Worm (Caenorhabditis elegans) whole organism, early embryonic: ENCODE data around the gene F08F3.10.

Experiments used
- B0310.2 ChIP-seq: sonication (generic microtip); optimal IDR thresholded peaks from 2 replicates; lab custom pipeline; 2016; ENCODE audit warnings: mild to moderate bottlenecking, missing genetic modification characterization, missing compliant biosample characterization
- F13C5.2 ChIP-seq: sonication (generic microtip); optimal IDR thresholded peaks from 2 replicates; lab custom pipeline; 2017; ENCODE audit warnings: mild to moderate bottlenecking, missing genetic modification characterization, inconsistent platforms, missing compliant biosample characterization
- aly-1 ChIP-seq: sonication (generic microtip); optimal IDR thresholded peaks from 2 replicates; lab custom pipeline; 2016; ENCODE audit warnings: missing genetic modification characterization, missing compliant biosample characterization
- ama-1 ChIP-seq: fragments of 150-350 bp; optimal IDR thresholded peaks from 2 replicates; lab custom pipeline; 2014
- ceh-13 ChIP-seq: fragments of 200-800 bp; sonication (Bioruptor generic); optimal IDR thresholded peaks from 2 replicates; lab custom pipeline; 2018; ENCODE audit warnings: mild to moderate bottlenecking, missing genetic modification characterization, missing compliant biosample characterization
- ceh-36 ChIP-seq: sonication (generic microtip); optimal IDR thresholded peaks from 2 replicates; lab custom pipeline; 2016; ENCODE audit warnings: missing genetic modification characterization, inconsistent platforms, missing compliant biosample characterization
- ets-7 ChIP-seq: sonication (generic microtip); optimal IDR thresholded peaks from 2 replicates; lab custom pipeline; 2016; ENCODE audit warnings: missing genotype, missing genetic modification characterization, missing compliant biosample characterization
- flt-1 ChIP-seq: fragments of 200-800 bp; sonication (Bioruptor generic); IDR thresholded peaks from 2 replicates; pipeline ENCODE4 v1.3.6; 2022; ENCODE audit warnings: missing genetic modification characterization, missing compliant biosample characterization
- hmbx-1 ChIP-seq: sonication (generic microtip); optimal IDR thresholded peaks from 2 replicates; lab custom pipeline; 2016; ENCODE audit warnings: mild to moderate bottlenecking, missing genetic modification characterization, missing compliant biosample characterization
- hmg-4 ChIP-seq: fragments of 200-800 bp; sonication (Bioruptor generic); optimal IDR thresholded peaks from 2 replicates; lab custom pipeline; 2018; ENCODE audit warnings: mild to moderate bottlenecking, missing genetic modification characterization, missing compliant biosample characterization
- hnd-1 ChIP-seq: sonication (generic microtip); optimal IDR thresholded peaks from 2 replicates; lab custom pipeline; 2016; ENCODE audit warnings: missing genetic modification characterization, missing compliant biosample characterization
- pes-1 ChIP-seq: fragments of 200-800 bp; sonication (Bioruptor generic); IDR thresholded peaks from 2 replicates; pipeline ENCODE4 v1.3.6; 2022; ENCODE audit warnings: missing genetic modification reagents, missing genetic modification characterization, missing compliant biosample characterization
- scrt-1 ChIP-seq: fragments of 200-800 bp; sonication (Bioruptor generic); IDR thresholded peaks from 2 replicates; pipeline ENCODE4 v1.3.6; 2022; ENCODE audit warnings: missing genetic modification characterization, missing compliant biosample characterization
- sea-1 ChIP-seq: fragments of 200-800 bp; sonication (Bioruptor generic); conservative IDR thresholded peaks from 2 replicates; pipeline ENCODE4 v1.3.6; 2022; ENCODE audit warnings: missing genetic modification characterization, missing compliant biosample characterization
- tbx-11 ChIP-seq: fragments of 200-800 bp; sonication (Bioruptor generic); IDR thresholded peaks from 2 replicates; pipeline ENCODE4 v1.3.6; 2022; ENCODE audit warnings: missing genetic modification characterization, missing compliant biosample characterization
- tbx-37 ChIP-seq: fragments of 200-800 bp; sonication (Bioruptor generic); conservative IDR thresholded peaks from 2 replicates; pipeline ENCODE4 v1.3.6; 2022; ENCODE audit warnings: missing genetic modification reagents, missing genetic modification characterization, missing compliant biosample characterization
- tra-4 ChIP-seq: sonication (generic microtip); optimal IDR thresholded peaks from 2 replicates; lab custom pipeline; 2017; ENCODE audit warnings: missing genetic modification characterization, missing compliant biosample characterization

Gene F08F3.10

DNA sequence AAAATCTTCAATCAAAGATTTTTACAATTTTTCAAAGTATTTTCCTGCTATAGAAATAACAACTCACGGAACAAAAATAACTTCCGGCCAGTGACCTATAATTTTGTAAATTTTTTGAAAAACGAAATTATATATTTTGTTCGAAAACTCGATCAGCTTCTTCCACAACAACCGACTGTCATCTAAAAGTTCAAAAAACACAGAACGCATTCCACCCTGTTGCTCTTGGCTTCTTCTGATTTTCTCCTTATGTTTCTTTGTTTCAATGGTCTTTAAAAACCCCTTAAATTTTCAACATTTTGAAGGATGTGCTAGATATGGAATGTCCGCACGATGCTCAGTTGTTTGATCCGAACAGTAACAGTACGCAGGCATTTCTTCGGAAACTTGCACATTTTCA lies 8.1 kb upstream of the F08F3.10 start, which contains the start of gene dmsr-7:
dmsr-7 (plus strand) TSS at position 301 of the 400 bp plus-strand sequence.
- TF ChIP-seq ets-7, result no peak
- no peak for TF ChIP-seq aly-1 (tag; lab: Kevin White, UChicago)
- TF ChIP-seq flt-1 (GFP tag; lab: Robert Waterston, UW), result no peak

DNA sequence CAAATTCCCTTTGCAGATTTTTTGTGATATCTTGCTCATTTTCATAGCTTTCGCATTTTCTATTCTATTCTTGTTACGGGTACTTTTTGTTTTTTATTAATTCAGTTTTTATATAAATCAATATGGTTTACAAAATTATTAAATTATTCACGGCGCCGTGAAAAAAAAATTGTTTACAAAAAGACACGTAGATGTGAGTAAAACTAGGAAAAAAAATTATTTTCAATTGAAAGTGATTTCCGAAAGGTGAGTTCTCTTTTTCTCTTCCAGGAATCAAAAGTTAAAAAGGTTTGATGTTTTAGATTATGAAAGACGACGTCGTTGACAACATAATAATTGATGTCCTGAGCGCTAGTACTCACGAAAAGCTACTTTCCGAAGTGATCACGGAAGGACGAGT lies 4.9 kb upstream of the F08F3.10 start, which contains the start of gene C25A6.1:
C25A6.1 (plus strand) TSS at position 301 of the 400 bp plus-strand sequence.
- TF ChIP-seq tbx-37 (GFP tag; lab: Robert Waterston, UW), result no peak

DNA sequence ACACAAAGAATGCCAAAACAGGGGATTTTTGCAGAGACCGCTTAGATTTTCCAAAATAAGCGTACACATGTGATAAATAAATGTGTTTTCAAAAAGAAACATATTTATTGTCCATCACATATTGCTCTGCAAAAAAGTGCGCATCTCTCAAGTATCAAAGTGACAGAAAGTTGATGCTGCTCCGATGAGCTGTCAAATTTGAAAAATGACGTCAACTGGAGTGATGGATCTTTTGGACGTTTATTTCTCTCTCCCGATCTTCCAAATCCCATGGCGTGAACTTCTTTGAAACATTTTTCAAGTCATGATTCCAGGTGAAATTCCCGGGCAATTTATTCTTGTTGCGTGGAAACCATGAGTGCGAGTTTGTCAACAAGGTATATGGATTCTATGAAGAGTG lies 4.2 kb upstream of the F08F3.10 start:
- TF ChIP-seq ets-7 (no peak), scrt-1 (no peak), F13C5.2 (tag; lab: Kevin White, UChicago) (no peak), ceh-13 (no peak), sea-1 (GFP tag; lab: Robert Waterston, UW) (no peak), hmbx-1 (tag; lab: Kevin White, UChicago) (no peak), ceh-36 (tag; lab: Kevin White, UChicago) (no peak), aly-1 (tag; lab: Kevin White, UChicago) (no peak), pes-1 (no peak), hmg-4 (GFP tag; lab: Kevin White, UChicago) (no peak), hnd-1 (tag; lab: Kevin White, UChicago) (no peak), flt-1 (GFP tag; lab: Robert Waterston, UW) (no peak), tra-4 (tag; lab: Kevin White, UChicago) (no peak), tbx-37 (GFP tag; lab: Robert Waterston, UW) (no peak), B0310.2 (tag; lab: Kevin White, UChicago) (no peak), ama-1 (lab: Kevin White, UChicago) (no peak), tbx-11 (GFP tag; lab: Robert Waterston, UW) (no peak)

DNA sequence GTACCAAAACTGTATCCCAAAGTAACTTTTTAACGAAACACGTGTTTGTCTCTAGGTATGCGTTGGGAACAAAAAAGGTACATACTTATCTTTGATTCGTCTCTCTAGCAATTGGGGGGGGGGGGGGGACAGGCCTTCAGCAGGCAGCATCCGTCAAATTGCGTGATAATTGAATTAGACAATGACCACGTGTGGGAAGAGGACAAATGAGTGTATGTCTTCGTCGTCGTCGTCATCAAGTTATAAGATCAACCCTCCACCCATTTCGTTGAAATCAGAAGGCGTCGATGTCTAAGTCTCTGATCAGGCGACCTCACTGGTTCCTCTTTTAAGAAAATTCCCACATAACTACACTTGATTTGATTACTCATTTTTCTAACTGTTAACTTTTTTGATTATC lies 2.5 kb upstream of the F08F3.10 start, which contains the start of gene F08F3.4:
F08F3.4 (plus strand) TSS at position 277 of the 400 bp plus-strand sequence.
- TF ChIP-seq scrt-1 (no peak), ama-1 (lab: Kevin White, UChicago) (no peak), F13C5.2 (tag; lab: Kevin White, UChicago) (no peak), hnd-1 (tag; lab: Kevin White, UChicago) (no peak), ceh-36 (tag; lab: Kevin White, UChicago) (no peak), flt-1 (GFP tag; lab: Robert Waterston, UW) (no peak)

DNA sequence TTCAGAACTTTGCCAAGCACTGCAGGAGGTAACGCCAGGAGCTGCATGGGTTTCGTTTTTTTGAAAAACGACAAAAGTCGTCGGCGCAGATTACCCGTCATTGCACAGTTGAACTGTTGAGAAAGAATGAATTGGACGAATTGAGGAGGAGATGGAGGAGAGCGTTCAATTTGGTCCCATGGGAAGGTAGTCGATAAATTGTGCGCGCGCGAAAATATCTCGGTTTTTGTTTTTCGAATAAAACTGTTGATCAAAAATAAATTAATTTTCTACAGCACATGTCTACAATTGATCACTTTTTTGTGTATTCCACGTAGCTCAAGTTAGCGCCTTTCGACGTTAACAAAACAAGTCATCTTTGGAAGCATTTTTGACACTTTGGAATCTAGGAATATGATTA lies 6.8 kb downstream of the F08F3.10 start, which contains the start of gene F08F3.6:
F08F3.6 (minus strand) TSS at position 153 of the 400 bp plus-strand sequence.
- TF ChIP-seq B0310.2 (tag; lab: Kevin White, UChicago) (no peak), tra-4 (tag; lab: Kevin White, UChicago) (no peak), ama-1 (lab: Kevin White, UChicago) (no peak), flt-1 (GFP tag; lab: Robert Waterston, UW) (no peak), hmg-4 (GFP tag; lab: Kevin White, UChicago) (no peak), hnd-1 (tag; lab: Kevin White, UChicago) (no peak), scrt-1 (no peak)

DNA sequence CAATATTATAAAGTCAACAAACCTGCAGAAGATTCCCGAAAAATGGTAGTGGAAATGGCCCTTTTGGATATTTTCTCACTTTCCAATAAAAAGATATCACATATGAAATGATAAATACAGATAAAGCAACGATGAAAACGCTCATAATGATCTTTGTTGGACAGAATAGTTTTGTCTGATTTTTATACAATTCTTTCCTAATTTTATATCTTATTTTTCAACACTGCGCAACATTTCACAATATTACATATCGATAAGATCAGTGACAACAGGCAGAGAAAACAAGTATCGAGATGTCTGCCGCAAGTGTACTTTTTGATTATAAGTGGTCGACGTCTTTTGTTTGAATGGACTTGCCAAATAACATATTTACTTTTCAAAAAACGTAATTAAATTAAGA lies 10.0 kb downstream of the F08F3.10 start, which contains the start of gene cyp-14A5:
cyp-14A5 (minus strand) TSS at position 163 of the 400 bp plus-strand sequence.
- no peak for TF ChIP-seq scrt-1

DNA sequence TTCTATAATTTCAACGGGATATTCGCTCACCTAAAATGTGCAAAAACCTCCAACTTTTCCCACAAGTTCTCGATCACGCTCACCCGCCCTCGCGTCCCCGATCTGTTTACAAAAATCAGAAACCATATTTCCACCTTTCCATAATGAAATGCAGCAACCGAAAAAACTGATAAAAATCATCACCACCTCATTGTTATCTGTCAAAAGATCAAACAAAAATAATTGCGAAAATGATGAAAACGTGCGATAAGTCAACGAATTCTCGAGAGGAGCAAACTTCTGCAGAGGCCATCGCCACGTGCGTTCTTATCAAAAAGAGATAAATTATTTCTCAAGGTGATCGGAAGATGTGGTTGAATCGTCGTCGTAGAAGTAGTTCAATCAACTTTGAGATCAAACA lies 11.9 kb downstream of the F08F3.10 start:
- no peak for TF ChIP-seq hnd-1 (tag; lab: Kevin White, UChicago)
- no peak for TF ChIP-seq hmg-4 (GFP tag; lab: Kevin White, UChicago)
- TF ChIP-seq scrt-1, result no peak
- TF ChIP-seq ets-7, result no peak
- TF ChIP-seq tbx-11 (GFP tag; lab: Robert Waterston, UW), result no peak
- no peak for TF ChIP-seq ceh-13
- TF ChIP-seq B0310.2 (tag; lab: Kevin White, UChicago), result no peak
- TF ChIP-seq ceh-36 (tag; lab: Kevin White, UChicago), result no peak
- no peak for TF ChIP-seq ama-1 (lab: Kevin White, UChicago)
- TF ChIP-seq aly-1 (tag; lab: Kevin White, UChicago), result no peak
- TF ChIP-seq pes-1, result no peak

DNA sequence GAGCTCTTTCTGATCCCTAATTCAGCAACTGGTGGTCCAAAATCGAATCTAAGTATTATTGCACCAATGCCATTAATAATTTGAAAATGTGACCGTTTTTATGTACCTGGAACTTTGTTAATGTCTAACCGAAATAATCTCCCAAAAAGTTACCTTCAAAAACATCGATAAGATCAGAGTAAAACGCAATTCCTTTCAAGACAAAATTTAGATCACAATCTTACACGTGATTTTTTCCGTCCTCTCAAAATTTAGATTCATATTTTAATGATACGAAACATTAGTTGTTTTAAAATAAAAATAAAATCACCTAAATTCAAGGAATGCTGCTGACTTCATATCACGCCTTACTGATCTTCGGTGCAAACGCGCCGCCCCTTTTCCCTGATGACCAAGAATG lies 13.2 kb downstream of the F08F3.10 start:
- no peak for TF ChIP-seq tbx-37 (GFP tag; lab: Robert Waterston, UW)
- TF ChIP-seq tbx-11 (GFP tag; lab: Robert Waterston, UW), result no peak
- TF ChIP-seq hmg-4 (GFP tag; lab: Kevin White, UChicago), result no peak
- TF ChIP-seq sea-1 (GFP tag; lab: Robert Waterston, UW), result no peak
- TF ChIP-seq aly-1 (tag; lab: Kevin White, UChicago), result no peak
- no peak for TF ChIP-seq ets-7

DNA sequence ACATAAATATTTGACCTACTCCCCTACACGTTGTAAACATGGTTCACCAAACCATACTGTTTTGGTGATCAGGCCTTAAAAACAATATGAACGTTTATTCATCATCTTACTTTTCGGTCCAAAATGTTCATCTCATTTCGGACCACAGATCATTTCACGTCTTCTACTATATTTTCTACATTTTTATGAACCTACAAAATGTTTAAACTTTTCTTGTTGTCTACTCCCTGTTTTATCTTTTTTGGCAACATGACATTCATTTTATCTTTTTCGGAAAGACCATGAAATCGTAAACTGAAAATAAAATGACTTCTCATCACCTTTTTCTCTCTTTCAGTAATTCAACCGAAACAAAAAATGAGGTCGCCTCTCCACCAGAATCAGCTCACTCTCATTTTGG lies 14.7 kb downstream of the F08F3.10 start, which contains the start of gene rhr-1:
rhr-1 (plus strand) TSS at position 301 of the 400 bp plus-strand sequence.
- TF ChIP-seq aly-1 (tag; lab: Kevin White, UChicago) (no peak), flt-1 (GFP tag; lab: Robert Waterston, UW) (no peak), B0310.2 (tag; lab: Kevin White, UChicago) (no peak), hmg-4 (GFP tag; lab: Kevin White, UChicago) (no peak), ceh-36 (tag; lab: Kevin White, UChicago) (no peak), pes-1 (no peak), ama-1 (lab: Kevin White, UChicago) (no peak), tbx-37 (GFP tag; lab: Robert Waterston, UW) (no peak), ets-7 (no peak), ceh-13 (no peak), sea-1 (GFP tag; lab: Robert Waterston, UW) (no peak), tra-4 (tag; lab: Kevin White, UChicago) (no peak), hnd-1 (tag; lab: Kevin White, UChicago) (no peak), F13C5.2 (tag; lab: Kevin White, UChicago) (no peak), tbx-11 (GFP tag; lab: Robert Waterston, UW) (no peak), hmbx-1 (tag; lab: Kevin White, UChicago) (no peak), scrt-1 (no peak)
